Fruit fly (Drosophila melanogaster) whole organism, prepupa: ENCODE measurements around the gene CG7523.

Experiments
- Blimp-1 ChIP-seq: fragments of 200-800 bp; sonication (Bioruptor generic); optimal IDR thresholded peaks from 3 replicates; lab custom pipeline; 2017; ENCODE audit warnings: missing biosample characterization, missing genetic modification characterization, mild to moderate bottlenecking, moderate library complexity, missing genetic modification reagents
- CG10631 ChIP-seq: fragments of 200-800 bp; sonication (Bioruptor generic); optimal IDR thresholded peaks from 2 replicates; lab custom pipeline; 2016; ENCODE audit warnings: missing biosample characterization, missing genetic modification characterization
- CG11294 ChIP-seq: fragments of 200-800 bp; sonication (Bioruptor generic); IDR thresholded peaks from 2 replicates; pipeline ENCODE4 v1.3.6; 2022; ENCODE audit warnings: missing biosample characterization, missing genetic modification characterization
- CG11762 ChIP-seq: fragments of 200-800 bp; sonication (Bioruptor generic); optimal IDR thresholded peaks from 3 replicates; lab custom pipeline; 2016; ENCODE audit warnings: missing biosample characterization, missing genetic modification characterization; ENCODE audit not compliant: insufficient read depth
- CG11902 ChIP-seq: fragments of 200-800 bp; sonication (Bioruptor generic); optimal IDR thresholded peaks from 3 replicates; lab custom pipeline; 2016; ENCODE audit warnings: missing biosample characterization, missing genetic modification characterization
- CG15336 ChIP-seq: fragments of 200-800 bp; sonication (Bioruptor generic); IDR thresholded peaks from 2 replicates; pipeline ENCODE4 v1.3.6; 2022; ENCODE audit warnings: missing biosample characterization, missing genetic modification characterization
- CG3032 ChIP-seq: fragments of 200-800 bp; optimal IDR thresholded peaks from 2 replicates; lab custom pipeline; 2019; ENCODE audit warnings: missing biosample characterization, mild to moderate bottlenecking, missing genetic modification characterization, moderate library complexity
- CG34406 ChIP-seq: fragments of 200-800 bp; sonication (Bioruptor generic); optimal IDR thresholded peaks from 3 replicates; lab custom pipeline; 2016; ENCODE audit warnings: missing biosample characterization, missing genetic modification characterization
- CG6163 ChIP-seq: fragments of 200-800 bp; sonication (Bioruptor generic); IDR thresholded peaks from 3 replicates; pipeline ENCODE4 v1.3.6; 2022; ENCODE audit warnings: missing biosample characterization, missing genetic modification characterization
- CG6792 ChIP-seq: fragments of 200-800 bp; sonication (Bioruptor generic); optimal IDR thresholded peaks from 3 replicates; lab custom pipeline; 2016; ENCODE audit warnings: missing biosample characterization, missing genetic modification characterization
- CG7368 ChIP-seq: fragments of 200-800 bp; sonication (Bioruptor generic); optimal IDR thresholded peaks from 3 replicates; lab custom pipeline; 2016; ENCODE audit warnings: missing biosample characterization, missing genetic modification characterization
- CG9139 ChIP-seq: fragments of 200-800 bp; sonication (Bioruptor generic); optimal IDR thresholded peaks from 3 replicates; lab custom pipeline; 2017; ENCODE audit warnings: missing biosample characterization, mild to moderate bottlenecking, missing genetic modification characterization
- Eip75B ChIP-seq: fragments of 200-800 bp; sonication (Bioruptor generic); optimal IDR thresholded peaks from 3 replicates; lab custom pipeline; 2016; ENCODE audit warnings: missing biosample characterization, missing genetic modification characterization
- Eip78C ChIP-seq: fragments of 200-800 bp; sonication (Bioruptor generic); peaks from one replicate; lab custom pipeline; 2016; ENCODE audit warnings: missing biosample characterization, missing genetic modification characterization
- Eip93F ChIP-seq: fragments of 200-800 bp; sonication (Bioruptor generic); optimal IDR thresholded peaks from 2 replicates; lab custom pipeline; 2016; ENCODE audit warnings: missing biosample characterization, mild to moderate bottlenecking, missing genetic modification characterization
- Ets96B ChIP-seq: fragments of 200-800 bp; optimal IDR thresholded peaks from 2 replicates; lab custom pipeline; 2019; ENCODE audit warnings: missing biosample characterization, mild to moderate bottlenecking, missing genetic modification characterization, moderate library complexity
- Hr38 ChIP-seq: sonication (Bioruptor generic); optimal IDR thresholded peaks from 2 replicates; lab custom pipeline; 2016; ENCODE audit warnings: missing biosample characterization, missing genetic modification characterization
- Hr39 ChIP-seq: fragments of 200-800 bp; sonication (Bioruptor generic); optimal IDR thresholded peaks from 2 replicates; lab custom pipeline; 2016; ENCODE audit warnings: missing biosample characterization, missing genetic modification characterization
- Met ChIP-seq: fragments of 200-800 bp; sonication (Bioruptor generic); optimal IDR thresholded peaks from 3 replicates; lab custom pipeline; 2016; ENCODE audit warnings: missing biosample characterization, missing genetic modification characterization
- OdsH ChIP-seq: fragments of 200-800 bp; sonication (Bioruptor generic); optimal IDR thresholded peaks from 3 replicates; lab custom pipeline; 2016; ENCODE audit warnings: missing biosample characterization, missing genetic modification characterization
- Sox102F ChIP-seq: fragments of 200-800 bp; sonication (Bioruptor generic); optimal IDR thresholded peaks from 2 replicates; lab custom pipeline; 2016; ENCODE audit warnings: missing biosample characterization, mild to moderate bottlenecking, missing genetic modification characterization
- Sox14 ChIP-seq: fragments of 200-800 bp; sonication (Bioruptor generic); optimal IDR thresholded peaks from 3 replicates; lab custom pipeline; 2016; ENCODE audit warnings: missing biosample characterization, missing genetic modification characterization
- cyc ChIP-seq: fragments of 200-800 bp; sonication (Bioruptor generic); optimal IDR thresholded peaks from 3 replicates; lab custom pipeline; 2016; ENCODE audit warnings: missing biosample characterization, missing genetic modification characterization
- dsx ChIP-seq: fragments of 200-800 bp; optimal IDR thresholded peaks from 3 replicates; lab custom pipeline; 2019; ENCODE audit warnings: missing biosample characterization, mild to moderate bottlenecking, missing genetic modification characterization, moderate library complexity; ENCODE audit not compliant: poor library complexity, severe bottlenecking
- eg ChIP-seq: fragments of 200-800 bp; sonication (Bioruptor generic); IDR thresholded peaks from 3 replicates; pipeline ENCODE4 v1.3.6; 2022; ENCODE audit warnings: missing biosample characterization, missing genetic modification characterization
- esn ChIP-seq: fragments of 200-800 bp; sonication (Bioruptor generic); optimal IDR thresholded peaks from 2 replicates; lab custom pipeline; 2016; ENCODE audit warnings: missing biosample characterization, mild to moderate bottlenecking, missing genetic modification characterization, moderate library complexity
- fkh ChIP-seq: fragments of 200-800 bp; sonication (Bioruptor generic); optimal IDR thresholded peaks from 3 replicates; lab custom pipeline; 2017; ENCODE audit warnings: missing biosample characterization, mild to moderate bottlenecking, missing genetic modification characterization, moderate library complexity
- lz ChIP-seq: fragments of 200-800 bp; sonication (Bioruptor generic); optimal IDR thresholded peaks from 3 replicates; lab custom pipeline; 2016; ENCODE audit warnings: missing biosample characterization, missing genetic modification characterization
- net ChIP-seq: fragments of 200-800 bp; sonication (Bioruptor generic); optimal IDR thresholded peaks from 3 replicates; lab custom pipeline; 2016; ENCODE audit warnings: missing biosample characterization, missing genetic modification characterization
- pdm3 ChIP-seq: fragments of 200-800 bp; sonication (Bioruptor generic); optimal IDR thresholded peaks from 3 replicates; lab custom pipeline; 2016; ENCODE audit warnings: missing biosample characterization, missing genetic modification characterization
- salr ChIP-seq, 2 experiments: fragments of 200-800 bp; sonication (Bioruptor generic); optimal IDR thresholded peaks; 3 replicates each; lab custom pipeline; 2016 to 2018; ENCODE audit warnings: missing biosample characterization in 2 of 2, missing genetic modification characterization in 2 of 2, mild to moderate bottlenecking in 1 of 2
- spab ChIP-seq: fragments of 200-800 bp; sonication (Bioruptor generic); optimal IDR thresholded peaks from 2 replicates; lab custom pipeline; 2017; ENCODE audit warnings: missing biosample characterization, mild to moderate bottlenecking, missing genetic modification characterization, missing genetic modification reagents
- ss ChIP-seq, 2 experiments: fragments of 200-800 bp; sonication (Bioruptor generic); optimal IDR thresholded peaks; 2 replicates in 1 of 2; 3 replicates in 1 of 2; lab custom pipeline; 2017 to 2018; ENCODE audit warnings: mild to moderate bottlenecking in 2 of 2, missing biosample characterization in 2 of 2, missing genetic modification characterization in 2 of 2, moderate library complexity in 1 of 2
- svp ChIP-seq: fragments of 200-800 bp; sonication (Bioruptor generic); peaks from one replicate; lab custom pipeline; 2016; ENCODE audit warnings: missing biosample characterization, missing genetic modification characterization
- topi ChIP-seq: fragments of 200-800 bp; sonication (Bioruptor generic); optimal IDR thresholded peaks from 3 replicates; lab custom pipeline; 2016; ENCODE audit warnings: missing biosample characterization, missing genetic modification characterization
- vri ChIP-seq: fragments of 200-800 bp; sonication (Bioruptor generic); optimal IDR thresholded peaks from 3 replicates; lab custom pipeline; 2016; ENCODE audit warnings: missing biosample characterization, mild to moderate bottlenecking, missing genetic modification characterization

CG7523 gene

DNA sequence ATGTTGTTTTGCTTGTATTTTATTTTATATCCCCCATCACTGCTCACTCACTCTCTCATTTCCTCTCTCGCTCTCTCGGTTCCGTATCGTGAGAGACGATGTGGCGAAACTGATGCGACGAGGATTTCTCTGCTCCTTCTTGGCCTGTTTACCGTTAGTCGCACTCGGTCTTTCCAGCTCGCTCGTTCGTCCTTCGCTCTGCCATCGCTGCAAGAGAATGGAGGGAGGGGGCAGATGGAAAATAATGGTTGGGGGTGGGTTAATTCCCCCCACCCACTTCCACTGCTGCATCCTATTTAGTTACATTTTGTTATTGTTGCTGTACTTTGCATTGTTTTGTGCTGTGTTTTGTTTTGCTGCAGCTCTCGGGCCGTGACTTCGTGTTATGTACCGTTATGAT, 16.8 kb downstream of the CG7523 start:
- TF ChIP-seq Eip93F (GFP tag; lab: Kevin White, UChicago) (no peak), Sox102F (GFP tag; lab: Kevin White, UChicago) (no peak)

dm6 chr3R:17647444-17647843, 23.3 kb downstream of the CG7523 start, which contains the start of gene CG14322:
TSS of gene CG14322 (plus strand) at chr3R:17647679.
- TF ChIP-seq CG7368 (no peak), topi (GFP tag; lab: Kevin White, UChicago) (no peak), Sox14 (GFP tag; lab: Kevin White, UChicago) (no peak), Met (GFP tag; lab: Kevin White, UChicago) (no peak), CG3032 (tag; lab: Kevin White, UChicago) (peak; percentile 1), CG6163 (GFP tag; lab: Robert Waterston, UW) (no peak), salr (GFP tag; optimal IDR thresholded peaks at IDR 0.05; lab: Kevin White, UChicago) (no peak), Eip75B (GFP tag; lab: Kevin White, UChicago) (no peak)

- TF ChIP-seq Eip78C (GFP tag; lab: Kevin White, UChicago) (peak; percentile 67), Eip93F (GFP tag; lab: Kevin White, UChicago) (no peak), CG10631 (GFP tag; lab: Kevin White, UChicago) (no peak), fkh (GFP tag; lab: Kevin White, UChicago) (peak; percentile 33), Sox102F (GFP tag; lab: Kevin White, UChicago) (peak; percentile 34), esn (GFP tag; lab: Kevin White, UChicago) (peak; percentile 21), dsx (GFP tag; lab: Kevin White, UChicago) (peak; percentile 84), topi (GFP tag; lab: Kevin White, UChicago) (no peak), Blimp-1 (GFP tag; lab: Kevin White, UChicago) (no peak), CG6792 (GFP tag; lab: Kevin White, UChicago) (peak; percentile 2), spab (no peak), Met (GFP tag; lab: Kevin White, UChicago) (peak; percentile 14)
Measured at dm6 chr3R:17646102-17647050, 24.3 kb downstream of the CG7523 start.

- TF ChIP-seq ss (GFP tag; optimal IDR thresholded peaks at IDR 0.05; lab: Kevin White, UChicago): no peak
- TF ChIP-seq cyc (GFP tag; lab: Kevin White, UChicago): no peak
- TF ChIP-seq Ets96B (tag; lab: Kevin White, UChicago): no peak
- no peak for TF ChIP-seq CG11902 (GFP tag; lab: Kevin White, UChicago)
- TF ChIP-seq CG7368: no peak
- no peak for TF ChIP-seq OdsH
- no peak for TF ChIP-seq vri (GFP tag; lab: Kevin White, UChicago)
- no peak for TF ChIP-seq pdm3 (GFP tag; lab: Kevin White, UChicago)
- TF ChIP-seq CG9139: no peak
- TF ChIP-seq Eip78C (GFP tag; lab: Kevin White, UChicago): no peak
- TF ChIP-seq Hr38 (GFP tag; lab: Kevin White, UChicago): no peak
- no peak for TF ChIP-seq net (GFP tag; lab: Kevin White, UChicago)
- TF ChIP-seq salr (GFP tag; optimal IDR thresholded peaks at IDR 0.05; lab: Kevin White, UChicago): no peak
- TF ChIP-seq esn (GFP tag; lab: Kevin White, UChicago): no peak
- no peak for TF ChIP-seq CG34406 (GFP tag; lab: Kevin White, UChicago)
- TF ChIP-seq, all 60 proteins: peak for 0
Measured at dm6 chr3R:17645239-17645638, 25.5 kb downstream of the CG7523 start.

DNA sequence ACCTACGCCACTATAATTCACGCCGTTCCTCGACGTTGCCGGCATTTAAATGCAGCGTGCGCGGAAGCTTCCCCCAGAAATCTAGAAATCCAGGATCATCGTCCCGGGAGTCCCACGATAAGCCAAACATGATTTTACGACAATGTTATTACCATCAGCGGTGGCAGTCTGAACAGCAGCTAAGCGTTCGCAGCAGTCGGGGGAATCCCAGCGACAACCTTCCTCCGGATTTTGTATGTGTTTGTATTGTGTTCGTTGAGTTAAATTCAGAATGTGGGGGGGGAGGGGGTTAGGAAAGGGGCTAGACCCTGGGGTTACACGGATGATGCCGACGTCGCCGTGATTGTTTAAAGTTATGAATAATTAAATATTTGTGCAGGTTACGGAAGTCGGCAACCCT, 26.7 kb downstream of the CG7523 start:
- TF ChIP-seq eg (GFP tag; lab: Robert Waterston, UW) (no peak), Hr39 (GFP tag; lab: Kevin White, UChicago) (no peak), lz (GFP tag; lab: Kevin White, UChicago) (no peak), CG11762 (no peak), CG11294 (GFP tag; lab: Robert Waterston, UW) (no peak), svp (GFP tag; lab: Kevin White, UChicago) (peak; percentile 77), Hr38 (GFP tag; lab: Kevin White, UChicago) (no peak), CG15336 (GFP tag; lab: Robert Waterston, UW) (no peak)
